Worm (Caenorhabditis elegans) whole organism, late embryonic: ENCODE data around the gene F57E7.2.

Source experiments
- F13H6.1 ChIP-seq: sonication (generic microtip); optimal IDR thresholded peaks from 2 replicates; lab custom pipeline; 2016; ENCODE audit warnings: missing genetic modification characterization, missing compliant biosample characterization
- ama-1 ChIP-seq: fragments of 150-350 bp; optimal IDR thresholded peaks from 2 replicates; lab custom pipeline; 2014
- elt-2 ChIP-seq: sonication (generic microtip); optimal IDR thresholded peaks from 2 replicates; lab custom pipeline; 2016; ENCODE audit warnings: missing genetic modification reagents, missing genetic modification characterization, missing compliant biosample characterization
- hlh-6 ChIP-seq: sonication (generic microtip); optimal IDR thresholded peaks from 2 replicates; lab custom pipeline; 2016; ENCODE audit warnings: missing genotype, missing genetic modification characterization, missing compliant biosample characterization
- madf-2 ChIP-seq: sonication (generic microtip); optimal IDR thresholded peaks from 2 replicates; lab custom pipeline; 2017; ENCODE audit warnings: missing genetic modification characterization, missing compliant biosample characterization

ce11 chrV:16488172-16488571 is 5.2 kb upstream of the F57E7.2 start, which contains the start of gene sqst-4:
- TF ChIP-seq F13H6.1 (tag; lab: Kevin White, UChicago): no peak
- TF ChIP-seq madf-2: no peak
- no peak for TF ChIP-seq elt-2
- no peak for TF ChIP-seq hlh-6 (tag; lab: Kevin White, UChicago)
- TF ChIP-seq ama-1: no peak
